Worm (Caenorhabditis elegans) whole organism, young adult: ENCODE measurements around the gene ent-5.
A peak's percentile ranks its signal among the peaks of the same experiment; 100 is the strongest.

Experiments used
- B0035.1 ChIP-seq: sonication (generic microtip); optimal IDR thresholded peaks from 2 replicates; lab custom pipeline; 2016; ENCODE audit warnings: missing genetic modification characterization, mild to moderate bottlenecking, missing compliant biosample characterization, missing genotype, missing genetic modification reagents
- D2030.7 ChIP-seq: fragments of 200-800 bp; sonication (Bioruptor generic); IDR thresholded peaks from 2 replicates; pipeline ENCODE4 v1.3.6; 2022; ENCODE audit warnings: missing genetic modification reagents, missing genetic modification characterization, missing compliant biosample characterization
- F10E7.11 ChIP-seq: sonication (generic microtip); optimal IDR thresholded peaks from 2 replicates; lab custom pipeline; 2017; ENCODE audit warnings: mild to moderate bottlenecking, missing genetic modification characterization, moderate library complexity, missing compliant biosample characterization
- F23B12.7 ChIP-seq: sonication (generic microtip); optimal IDR thresholded peaks from 2 replicates; lab custom pipeline; 2017; ENCODE audit warnings: missing genetic modification characterization, mild to moderate bottlenecking, missing compliant biosample characterization, antibody characterized with exemption, moderate library complexity; ENCODE audit not compliant: insufficient read depth
- K12H6.12 ChIP-seq: fragments of 200-800 bp; sonication (Bioruptor generic); optimal IDR thresholded peaks from 2 replicates; lab custom pipeline; 2018; ENCODE audit warnings: mild to moderate bottlenecking, missing genetic modification characterization, missing compliant biosample characterization
- T26A5.8 ChIP-seq: sonication (generic microtip); optimal IDR thresholded peaks from 2 replicates; lab custom pipeline; 2016; ENCODE audit warnings: missing genetic modification characterization, missing compliant biosample characterization
- Y53F4B.3 ChIP-seq: fragments of 200-800 bp; sonication (Bioruptor generic); IDR thresholded peaks from 2 replicates; pipeline ENCODE4 v1.3.6; 2022; ENCODE audit warnings: missing genetic modification reagents, missing genetic modification characterization, missing compliant biosample characterization
- ZK185.1 ChIP-seq: sonication (generic microtip); optimal IDR thresholded peaks from 2 replicates; lab custom pipeline; 2016; ENCODE audit warnings: mild to moderate bottlenecking, missing genetic modification characterization, missing compliant biosample characterization; ENCODE audit not compliant: poor library complexity, severe bottlenecking
- aptf-2 ChIP-seq: fragments of 200-800 bp; sonication (Bioruptor generic); conservative IDR thresholded peaks from 2 replicates; pipeline ENCODE4 v1.3.6; 2022; ENCODE audit warnings: missing genetic modification reagents, missing genetic modification characterization, missing compliant biosample characterization
- atf-7 ChIP-seq: sonication (generic microtip); optimal IDR thresholded peaks from 2 replicates; lab custom pipeline; 2017; ENCODE audit warnings: mild to moderate bottlenecking, missing genetic modification characterization, missing compliant biosample characterization
- attf-3 ChIP-seq: fragments of 200-800 bp; sonication (Bioruptor generic); conservative IDR thresholded peaks from 2 replicates; pipeline ENCODE4 v1.3.6; 2022; ENCODE audit warnings: missing genetic modification reagents, missing genetic modification characterization, missing compliant biosample characterization
- attf-5 ChIP-seq: fragments of 200-800 bp; sonication (Bioruptor generic); optimal IDR thresholded peaks from 2 replicates; lab custom pipeline; 2018; ENCODE audit warnings: mild to moderate bottlenecking, missing genetic modification characterization, missing compliant biosample characterization
- cebp-1 ChIP-seq, 2 experiments: fragments of 200-800 bp in 1 of 2; sonication (Bioruptor generic) in 1 of 2; sonication (generic microtip) in 1 of 2; IDR thresholded peaks in 1 of 2; optimal IDR thresholded peaks in 1 of 2; 2 replicates each; pipeline versions ENCODE4 v1.3.6 to Lab custom; 2017 to 2022; ENCODE audit warnings: missing compliant biosample characterization in 2 of 2, missing genetic modification characterization in 2 of 2, mild to moderate bottlenecking in 1 of 2, missing genetic modification reagents in 1 of 2, moderate library complexity in 1 of 2
- ceh-27 ChIP-seq: fragments of 200-800 bp; sonication (Bioruptor generic); optimal IDR thresholded peaks from 2 replicates; lab custom pipeline; 2018; ENCODE audit warnings: mild to moderate bottlenecking, missing genetic modification characterization, moderate library complexity, missing compliant biosample characterization
- dox-1 ChIP-seq: fragments of 200-800 bp; sonication (Bioruptor generic); IDR thresholded peaks from 2 replicates; pipeline ENCODE4 v1.3.6; 2022; ENCODE audit warnings: missing genetic modification reagents, missing genetic modification characterization, missing compliant biosample characterization
- ekl-4 ChIP-seq: fragments of 200-800 bp; sonication (Bioruptor generic); IDR thresholded peaks from 2 replicates; pipeline ENCODE4 v1.3.6; 2022; ENCODE audit warnings: missing genetic modification reagents, missing genetic modification characterization, missing compliant biosample characterization
- hmg-20 ChIP-seq: fragments of 200-800 bp; sonication (Bioruptor generic); IDR thresholded peaks from 2 replicates; pipeline ENCODE4 v1.3.6; 2022; ENCODE audit warnings: missing genetic modification reagents, missing genetic modification characterization, missing compliant biosample characterization
- lin-40 ChIP-seq: sonication (generic microtip); optimal IDR thresholded peaks from 2 replicates; lab custom pipeline; 2016; ENCODE audit warnings: missing genetic modification characterization, mild to moderate bottlenecking, missing compliant biosample characterization, missing genotype, missing genetic modification reagents
- lin-54 ChIP-seq: fragments of 200-800 bp; sonication (Bioruptor generic); optimal IDR thresholded peaks from 2 replicates; lab custom pipeline; 2018; ENCODE audit warnings: mild to moderate bottlenecking, missing genetic modification characterization, missing compliant biosample characterization
- lsl-1 ChIP-seq: fragments of 200-800 bp; sonication (Bioruptor generic); optimal IDR thresholded peaks from 2 replicates; lab custom pipeline; 2018; ENCODE audit warnings: mild to moderate bottlenecking, missing genetic modification characterization, moderate library complexity, missing compliant biosample characterization
- nfyb-1 ChIP-seq: fragments of 200-800 bp; sonication (Bioruptor generic); IDR thresholded peaks from 2 replicates; pipeline ENCODE4 v1.3.6; 2022; ENCODE audit warnings: missing genetic modification reagents, missing genetic modification characterization, missing compliant biosample characterization
- nhr-179 ChIP-seq: sonication (generic microtip); optimal IDR thresholded peaks from 2 replicates; lab custom pipeline; 2016; ENCODE audit warnings: mild to moderate bottlenecking, missing genetic modification characterization, missing compliant biosample characterization
- nhr-80 ChIP-seq: sonication (generic microtip); optimal IDR thresholded peaks from 2 replicates; lab custom pipeline; 2016; ENCODE audit warnings: missing genetic modification characterization, missing compliant biosample characterization
- repo-1 ChIP-seq: sonication (generic microtip); optimal IDR thresholded peaks from 2 replicates; lab custom pipeline; 2017; ENCODE audit warnings: mild to moderate bottlenecking, missing genetic modification characterization, missing compliant biosample characterization
- snpc-1.1 ChIP-seq: sonication (generic microtip); optimal IDR thresholded peaks from 2 replicates; lab custom pipeline; 2017; ENCODE audit warnings: missing genetic modification characterization, mild to moderate bottlenecking, missing compliant biosample characterization, antibody characterized with exemption, moderate library complexity, missing genotype, missing genetic modification reagents; ENCODE audit not compliant: insufficient read depth
- tlf-1 ChIP-seq: fragments of 200-800 bp; sonication (Bioruptor generic); optimal IDR thresholded peaks from 2 replicates; lab custom pipeline; 2018; ENCODE audit warnings: mild to moderate bottlenecking, missing genetic modification characterization, missing compliant biosample characterization
- unc-62 ChIP-seq: fragments of 150-350 bp; optimal IDR thresholded peaks from 2 replicates; lab custom pipeline; 2014; ENCODE audit warnings: missing biosample characterization, missing genetic modification reagents, missing genetic modification characterization
- zim-3 ChIP-seq: sonication (generic microtip); optimal IDR thresholded peaks from 2 replicates; lab custom pipeline; 2017; ENCODE audit warnings: mild to moderate bottlenecking, missing genetic modification characterization, moderate library complexity, missing compliant biosample characterization
- ztf-26 ChIP-seq: sonication (generic microtip); optimal IDR thresholded peaks from 2 replicates; lab custom pipeline; 2017; ENCODE audit warnings: missing genetic modification characterization, missing compliant biosample characterization

Gene ent-5

ce11 chrX:4662964-4663684 lies 14.1 kb upstream of the ent-5 start:
- no peak for TF ChIP-seq lin-54 (GFP tag; lab: Kevin White, UChicago)
- no peak for TF ChIP-seq dox-1 (GFP tag; lab: Robert Waterston, UW)
- no peak for TF ChIP-seq F23B12.7 (tag; lab: Kevin White, UChicago)
- TF ChIP-seq zim-3 (tag; lab: Kevin White, UChicago) = no peak
- TF ChIP-seq, all 124 proteins: peak for 0

- peak; percentile 47; the same call in 1 of the 2 replicates for TF ChIP-seq dox-1 (GFP tag; lab: Robert Waterston, UW)
- no peak for TF ChIP-seq D2030.7
- peak; percentile 39 for TF ChIP-seq ztf-26 (tag; lab: Kevin White, UChicago)
- no peak for TF ChIP-seq tlf-1 (GFP tag; lab: Kevin White, UChicago)
- TF ChIP-seq atf-7 (tag; lab: Kevin White, UChicago) = peak; percentile 64
- 0 out of 2 replicates have a peak, but pooled peaks have one; percentile 38 for TF ChIP-seq ekl-4 (GFP tag; lab: Robert Waterston, UW)
- peak; percentile 96 for TF ChIP-seq cebp-1 (GFP tag; IDR thresholded peaks at IDR 0.05; lab: Robert Waterston, UW)
- peak; percentile 98 for TF ChIP-seq cebp-1 (tag; optimal IDR thresholded peaks at IDR 0.05; lab: Kevin White, UChicago)
- peak; percentile 22 for TF ChIP-seq unc-62 (GFP tag; lab: Kevin White, UChicago)
- no peak for TF ChIP-seq repo-1 (tag; lab: Kevin White, UChicago)
- peak; percentile 60; the same call in 1 of the 2 replicates for TF ChIP-seq nfyb-1 (GFP tag; lab: Robert Waterston, UW)
- TF ChIP-seq F10E7.11 (tag; lab: Kevin White, UChicago) = no peak
- peak; percentile 91 for TF ChIP-seq nhr-80 (tag; lab: Kevin White, UChicago)
- no peak for TF ChIP-seq aptf-2 (GFP tag; lab: Robert Waterston, UW)
- TF ChIP-seq lin-40 = peak; percentile 53
- peak; percentile 48 for TF ChIP-seq attf-5 (GFP tag; lab: Kevin White, UChicago)
- peak; percentile 30 for TF ChIP-seq K12H6.12 (tag; lab: Kevin White, UChicago)
- no peak for TF ChIP-seq B0035.1 (tag; lab: Kevin White, UChicago)
- TF ChIP-seq Y53F4B.3 (GFP tag; lab: Robert Waterston, UW) = no peak
- peak; percentile 45 for TF ChIP-seq ceh-27 (GFP tag; lab: Kevin White, UChicago)
- TF ChIP-seq ZK185.1 (tag; lab: Kevin White, UChicago) = peak; percentile 35
These were observed 13.4 kb upstream of the ent-5 start for ce11 chrX:4662293-4662825.

- no peak for TF ChIP-seq attf-3 (GFP tag; lab: Robert Waterston, UW)
- peak; percentile 55 for TF ChIP-seq nhr-80 (tag; lab: Kevin White, UChicago)
- TF ChIP-seq, all 124 proteins: peak for 1
These were observed 11.4 kb upstream of the ent-5 start, which contains the start of gene nhr-45 for ce11 chrX:4660268-4660880. TSS of gene nhr-45 (minus strand) at chrX:4660318.

- TF ChIP-seq tlf-1 (GFP tag; lab: Kevin White, UChicago) (no peak), unc-62 (GFP tag; lab: Kevin White, UChicago) (no peak), T26A5.8 (tag; lab: Kevin White, UChicago) (no peak), dox-1 (GFP tag; lab: Robert Waterston, UW) (0 out of 2 replicates have a peak, but pooled peaks have one; percentile 24), snpc-1.1 (no peak), lsl-1 (no peak), nhr-80 (tag; lab: Kevin White, UChicago) (peak; percentile 57), hmg-20 (GFP tag; lab: Robert Waterston, UW) (no peak), nhr-179 (no peak)
These were observed 9.7 kb upstream of the ent-5 start for ce11 chrX:4658706-4659105.
